Worm (Caenorhabditis elegans) whole organism, L4 larva: ENCODE results near the gene lit-1.

ENCODE experiments used
- D1046.2 ChIP-seq: fragments of 200-800 bp; sonication (Bioruptor generic); IDR thresholded peaks from 2 replicates; pipeline ENCODE4 v1.3.6; 2022; ENCODE audit warnings: missing genetic modification characterization, missing compliant biosample characterization
- F37D6.2 ChIP-seq: sonication (generic microtip); optimal IDR thresholded peaks from 2 replicates; lab custom pipeline; 2016; ENCODE audit warnings: mild to moderate bottlenecking, missing genetic modification characterization, missing compliant biosample characterization
- F49E8.2 ChIP-seq: sonication (generic microtip); optimal IDR thresholded peaks from 2 replicates; lab custom pipeline; 2016; ENCODE audit warnings: missing compliant biosample characterization, mild to moderate bottlenecking, missing genetic modification characterization, borderline replicate concordance
- Y105C5A.15 ChIP-seq: fragments of 200-800 bp; sonication (Bioruptor generic); IDR thresholded peaks from 2 replicates; pipeline ENCODE4 v1.3.6; 2022; ENCODE audit warnings: missing genetic modification characterization, missing compliant biosample characterization
- Y48G9A.11 ChIP-seq: fragments of 200-800 bp; sonication (Bioruptor generic); IDR thresholded peaks from 2 replicates; pipeline ENCODE4 v1.3.6; 2022; ENCODE audit warnings: missing genetic modification reagents, missing genetic modification characterization, missing compliant biosample characterization
- ama-1 ChIP-seq: fragments of 150-350 bp; optimal IDR thresholded peaks from 2 replicates; lab custom pipeline; 2014; ENCODE audit warnings: inconsistent platforms, mixed read lengths
- arid-1 ChIP-seq: fragments of 200-800 bp; sonication (Bioruptor generic); conservative IDR thresholded peaks from 2 replicates; pipeline ENCODE4 v1.3.6; 2022; ENCODE audit warnings: missing genetic modification reagents, missing genetic modification characterization, missing compliant biosample characterization
- ceh-20 ChIP-seq: fragments of 200-800 bp; sonication (Bioruptor generic); IDR thresholded peaks from 2 replicates; pipeline ENCODE4 v1.3.6; 2022; ENCODE audit warnings: missing genetic modification reagents, missing genetic modification characterization, missing compliant biosample characterization
- ceh-82 ChIP-seq: sonication (generic microtip); optimal IDR thresholded peaks from 2 replicates; lab custom pipeline; 2017; ENCODE audit warnings: missing biosample characterization, missing genetic modification characterization
- cey-2 ChIP-seq: sonication (generic microtip); optimal IDR thresholded peaks from 3 replicates; lab custom pipeline; 2017; ENCODE audit warnings: missing genetic modification characterization, mild to moderate bottlenecking, missing compliant biosample characterization, antibody characterized with exemption, borderline replicate concordance; ENCODE audit not compliant: insufficient read depth
- daf-16 ChIP-seq, 3 experiments: sonication (generic microtip); optimal IDR thresholded peaks; 2 replicates each; lab custom pipeline; 2016 to 2017; ENCODE audit warnings: missing genetic modification characterization in 3 of 3, missing genetic modification reagents in 3 of 3, mild to moderate bottlenecking in 2 of 3, missing compliant biosample characterization in 2 of 3, missing biosample characterization in 1 of 3, moderate library complexity in 1 of 3
- dmd-8 ChIP-seq: fragments of 200-800 bp; sonication (Bioruptor generic); IDR thresholded peaks from 2 replicates; pipeline ENCODE4 v1.3.6; 2022; ENCODE audit warnings: missing genetic modification characterization, missing compliant biosample characterization
- dpl-1 ChIP-seq: fragments of 150-350 bp; optimal IDR thresholded peaks from 2 replicates; lab custom pipeline; 2014; ENCODE audit warnings: missing biosample characterization, missing genetic modification reagents, missing genetic modification characterization
- duxl-1 ChIP-seq: sonication (generic microtip); optimal IDR thresholded peaks from 2 replicates; lab custom pipeline; 2016; ENCODE audit warnings: mild to moderate bottlenecking, missing genetic modification characterization, moderate library complexity, missing compliant biosample characterization; ENCODE audit not compliant: poor library complexity
- dve-1 ChIP-seq: sonication (generic microtip); optimal IDR thresholded peaks from 2 replicates; lab custom pipeline; 2017; ENCODE audit warnings: antibody characterized with exemption, mild to moderate bottlenecking, missing genetic modification characterization, missing compliant biosample characterization; ENCODE audit not compliant: insufficient read depth
- egl-27 ChIP-seq: sonication (generic microtip); optimal IDR thresholded peaks from 3 replicates; lab custom pipeline; 2017; ENCODE audit warnings: missing biosample characterization, missing genetic modification reagents, missing genetic modification characterization
- fos-1 ChIP-seq: fragments of 150-350 bp; optimal IDR thresholded peaks from 2 replicates; lab custom pipeline; 2014; ENCODE audit warnings: missing biosample characterization, missing genetic modification characterization
- gei-8 ChIP-seq: fragments of 200-800 bp; sonication (Bioruptor generic); optimal IDR thresholded peaks from 2 replicates; lab custom pipeline; 2018; ENCODE audit warnings: mild to moderate bottlenecking, missing genetic modification characterization, missing compliant biosample characterization
- lim-7 ChIP-seq: fragments of 200-800 bp; sonication (Bioruptor generic); IDR thresholded peaks from 2 replicates; pipeline ENCODE4 v1.3.6; 2022; ENCODE audit warnings: missing genetic modification characterization, missing compliant biosample characterization
- lin-13 ChIP-seq: fragments of 150-350 bp; optimal IDR thresholded peaks from 2 replicates; lab custom pipeline; 2014; ENCODE audit warnings: missing biosample characterization, missing genetic modification reagents, missing genetic modification characterization
- lin-29 ChIP-seq: fragments of 200-800 bp; sonication (Bioruptor generic); IDR thresholded peaks from 2 replicates; pipeline ENCODE4 v1.3.6; 2022; ENCODE audit warnings: missing genetic modification reagents, missing genetic modification characterization, missing compliant biosample characterization
- lin-38 ChIP-seq: fragments of 200-800 bp; sonication (Bioruptor generic); IDR thresholded peaks from 2 replicates; pipeline ENCODE4 v1.3.6; 2022; ENCODE audit warnings: missing genetic modification reagents, missing genetic modification characterization, missing compliant biosample characterization
- lin-39 ChIP-seq: fragments of 150-350 bp; optimal IDR thresholded peaks from 2 replicates; lab custom pipeline; 2014; ENCODE audit warnings: missing biosample characterization, missing genetic modification reagents, missing genetic modification characterization
- lir-3 ChIP-seq: sonication (generic microtip); optimal IDR thresholded peaks from 2 replicates; lab custom pipeline; 2016; ENCODE audit warnings: mild to moderate bottlenecking, missing genetic modification characterization, missing compliant biosample characterization
- madf-5 ChIP-seq, 2 experiments: fragments of 200-800 bp; sonication (Bioruptor generic); IDR thresholded peaks; 2 replicates each; pipeline ENCODE4 v1.3.6; 2022; ENCODE audit warnings: missing compliant biosample characterization in 2 of 2, missing genetic modification characterization in 2 of 2
- madf-9 ChIP-seq: fragments of 200-800 bp; sonication (Bioruptor generic); conservative IDR thresholded peaks from 2 replicates; pipeline ENCODE4 v1.3.6; 2022; ENCODE audit warnings: missing genetic modification reagents, missing genetic modification characterization, missing compliant biosample characterization
- mdt-29 ChIP-seq: fragments of 200-800 bp; sonication (Bioruptor generic); IDR thresholded peaks from 2 replicates; pipeline ENCODE4 v1.3.6; 2022; ENCODE audit warnings: missing genetic modification reagents, missing genetic modification characterization, missing compliant biosample characterization
- mep-1 ChIP-seq: fragments of 150-350 bp; sonication (generic microtip); optimal IDR thresholded peaks from 3 replicates; lab custom pipeline; 2014; ENCODE audit warnings: missing biosample characterization, missing genetic modification characterization
- mxl-2 ChIP-seq: fragments of 200-800 bp; sonication (Bioruptor generic); conservative IDR thresholded peaks from 2 replicates; pipeline ENCODE4 v1.3.6; 2022; ENCODE audit warnings: missing genetic modification reagents, missing genetic modification characterization, missing compliant biosample characterization
- mxl-3 ChIP-seq: fragments of 200-800 bp; sonication (Bioruptor generic); optimal IDR thresholded peaks from 2 replicates; lab custom pipeline; 2018; ENCODE audit warnings: mild to moderate bottlenecking, missing genetic modification characterization, missing compliant biosample characterization
- nhr-102 ChIP-seq: sonication (generic microtip); optimal IDR thresholded peaks from 2 replicates; lab custom pipeline; 2016; ENCODE audit warnings: mild to moderate bottlenecking, missing genetic modification characterization, moderate library complexity, missing compliant biosample characterization
- nhr-111 ChIP-seq: fragments of 200-800 bp; sonication (Bioruptor generic); optimal IDR thresholded peaks from 2 replicates; lab custom pipeline; 2018; ENCODE audit warnings: mild to moderate bottlenecking, missing genetic modification characterization, missing compliant biosample characterization
- nhr-25 ChIP-seq: sonication (generic microtip); optimal IDR thresholded peaks from 2 replicates; lab custom pipeline; 2017; ENCODE audit warnings: missing genetic modification characterization, mild to moderate bottlenecking, missing compliant biosample characterization, antibody characterized with exemption, moderate library complexity, borderline replicate concordance; ENCODE audit not compliant: insufficient read depth
- nhr-28 ChIP-seq: fragments of 150-350 bp; optimal IDR thresholded peaks from 2 replicates; lab custom pipeline; 2014; ENCODE audit warnings: missing biosample characterization, missing genetic modification characterization
- nhr-41 ChIP-seq: fragments of 200-800 bp; sonication (Bioruptor generic); IDR thresholded peaks from 2 replicates; pipeline ENCODE4 v1.3.6; 2022; ENCODE audit warnings: missing genetic modification reagents, missing genetic modification characterization, missing compliant biosample characterization
- nhr-48 ChIP-seq: sonication (generic microtip); optimal IDR thresholded peaks from 2 replicates; lab custom pipeline; 2016; ENCODE audit warnings: mild to moderate bottlenecking, missing genetic modification characterization, missing compliant biosample characterization
- nhr-6 ChIP-seq: fragments of 150-350 bp; optimal IDR thresholded peaks from 2 replicates; lab custom pipeline; 2014; ENCODE audit warnings: missing biosample characterization, missing genetic modification characterization
- nhr-76 ChIP-seq: fragments of 150-350 bp; optimal IDR thresholded peaks from 2 replicates; lab custom pipeline; 2014; ENCODE audit warnings: missing biosample characterization, missing genetic modification characterization
- nhr-77 ChIP-seq: fragments of 150-350 bp; optimal IDR thresholded peaks from 2 replicates; lab custom pipeline; 2014; ENCODE audit warnings: missing biosample characterization, missing genetic modification characterization
- pqm-1 ChIP-seq: sonication (generic microtip); optimal IDR thresholded peaks from 2 replicates; lab custom pipeline; 2017; ENCODE audit warnings: missing biosample characterization, missing genetic modification characterization
- sdz-12 ChIP-seq: fragments of 200-800 bp; sonication (Bioruptor generic); optimal IDR thresholded peaks from 2 replicates; lab custom pipeline; 2018; ENCODE audit warnings: mild to moderate bottlenecking, missing genetic modification characterization, missing compliant biosample characterization
- skn-1 ChIP-seq: fragments of 150-350 bp; optimal IDR thresholded peaks from 2 replicates; lab custom pipeline; 2014; ENCODE audit warnings: missing biosample characterization, missing genetic modification characterization
- snpc-1.2 ChIP-seq: fragments of 200-800 bp; sonication (Bioruptor generic); IDR thresholded peaks from 2 replicates; pipeline ENCODE4 v1.3.6; 2022; ENCODE audit warnings: missing genetic modification reagents, missing genetic modification characterization, missing compliant biosample characterization
- snpc-4 ChIP-seq: fragments of 150-350 bp; optimal IDR thresholded peaks from 2 replicates; lab custom pipeline; 2014; ENCODE audit warnings: missing biosample characterization, missing genetic modification characterization
- tra-1 ChIP-seq: fragments of 200-800 bp; sonication (Bioruptor generic); IDR thresholded peaks from 2 replicates; pipeline ENCODE4 v1.3.6; 2022; ENCODE audit warnings: missing genetic modification reagents, missing genetic modification characterization, missing compliant biosample characterization
- unc-62 ChIP-seq, 3 experiments: fragments of 150-350 bp in 1 of 3; sonication (generic microtip); optimal IDR thresholded peaks in 2 of 3; peaks in 1 of 3; 1 replicate in 1 of 3; 2 replicates in 2 of 3; lab custom pipeline; 2014 to 2017; ENCODE audit warnings: missing biosample characterization in 3 of 3, missing genetic modification characterization in 3 of 3, missing genetic modification reagents in 3 of 3, missing genotype in 1 of 3
- ztf-7 ChIP-seq: fragments of 150-350 bp; optimal IDR thresholded peaks from 2 replicates; lab custom pipeline; 2014; ENCODE audit warnings: missing biosample characterization, missing genetic modification characterization

Gene lit-1

ce11 chrIII:13765782-13766181 is 64.0 kb downstream of the lit-1 start:
- TF ChIP-seq unc-62 (GFP tag; optimal IDR thresholded peaks at IDR 0.05 in 1 of 2; lab: Kevin White, UChicago), result peak in 1 of 2 experiments; percentile 94
- TF ChIP-seq unc-62 (tag; optimal IDR thresholded peaks at IDR 0.05; lab: Kevin White, UChicago), result no peak
- 0 out of 2 replicates have a peak, but pooled peaks have one; percentile 20 for TF ChIP-seq arid-1 (GFP tag; lab: Robert Waterston, UW)
- no peak for TF ChIP-seq daf-16 (GFP tag; optimal IDR thresholded peaks at IDR 0.05; lab: Kevin White, UChicago)
- TF ChIP-seq daf-16 (tag; optimal IDR thresholded peaks at IDR 0.05; lab: Kevin White, UChicago), result peak; percentile 14
- peak; percentile 30 for TF ChIP-seq nhr-111 (GFP tag; lab: Kevin White, UChicago)
- no peak for TF ChIP-seq fos-1 (tag; lab: Kevin White, UChicago)
- no peak for TF ChIP-seq nhr-76 (tag; lab: Kevin White, UChicago)
- no peak for TF ChIP-seq lin-29 (GFP tag; lab: Robert Waterston, UW)
- TF ChIP-seq sdz-12 (GFP tag; lab: Kevin White, UChicago), result peak; percentile 6

- TF ChIP-seq madf-9 (GFP tag; lab: Robert Waterston, UW) (no peak), lin-39 (tag; lab: Kevin White, UChicago) (no peak), nhr-48 (tag; lab: Kevin White, UChicago) (peak; percentile 31), Y105C5A.15 (GFP tag; lab: Robert Waterston, UW) (no peak), ztf-7 (tag; lab: Kevin White, UChicago) (no peak), tra-1 (GFP tag; lab: Robert Waterston, UW) (no peak), sdz-12 (GFP tag; lab: Kevin White, UChicago) (no peak), nhr-102 (tag; lab: Kevin White, UChicago) (peak; percentile 48), snpc-4 (tag; lab: Kevin White, UChicago) (no peak), madf-5 (GFP tag; IDR thresholded peaks at IDR 0.05; lab: Robert Waterston, UW) (no peak), ceh-82 (tag; lab: Kevin White, UChicago) (no peak), nhr-41 (GFP tag; lab: Robert Waterston, UW) (no peak), pqm-1 (tag; lab: Kevin White, UChicago) (peak; percentile 8), snpc-1.2 (no peak), duxl-1 (tag; lab: Kevin White, UChicago) (no peak), egl-27 (tag; lab: Kevin White, UChicago) (no peak), mep-1 (tag; lab: Kevin White, UChicago) (peak; percentile 37), mxl-2 (GFP tag; lab: Robert Waterston, UW) (no peak), mdt-29 (GFP tag; lab: Robert Waterston, UW) (no peak), lim-7 (no peak), ama-1 (lab: Kevin White, UChicago) (peak; percentile 67), D1046.2 (GFP tag; lab: Robert Waterston, UW) (no peak), mxl-3 (GFP tag; lab: Kevin White, UChicago) (no peak), ceh-20 (no peak), lin-38 (GFP tag; lab: Robert Waterston, UW) (no peak), lin-13 (peak; percentile 47), dpl-1 (GFP tag; lab: Kevin White, UChicago) (no peak), daf-16 (GFP tag; optimal IDR thresholded peaks at IDR 0.05; lab: Kevin White, UChicago) (peak in 1 of 2 experiments; percentile 11), daf-16 (tag; optimal IDR thresholded peaks at IDR 0.05; lab: Kevin White, UChicago) (peak; percentile 79), dve-1 (tag; lab: Kevin White, UChicago) (peak; percentile 77), nhr-6 (tag; lab: Kevin White, UChicago) (no peak), gei-8 (GFP tag; lab: Kevin White, UChicago) (no peak), lir-3 (tag; lab: Kevin White, UChicago) (no peak), Y48G9A.11 (no peak), skn-1 (tag; lab: Kevin White, UChicago) (no peak), dmd-8 (no peak), nhr-25 (tag; lab: Kevin White, UChicago) (no peak), nhr-28 (tag; lab: Kevin White, UChicago) (peak; percentile 98), cey-2 (peak; percentile 29), F49E8.2 (no peak), F37D6.2 (tag; lab: Kevin White, UChicago) (no peak), nhr-77 (peak; percentile 15)
Measured at ce11 chrIII:13766704-13767323, 65.0 kb downstream of the lit-1 start.
